Worm (Caenorhabditis elegans): Measurements from ENCODE around the gene cdh-12.

- no peak for TF ChIP-seq snpc-4 (GFP tag; optimal IDR thresholded peaks at IDR 0.05)
- TF ChIP-seq snpc-4 (tag; optimal IDR thresholded peaks at IDR 0.05) = no peak
- TF ChIP-seq ama-1 (optimal IDR thresholded peaks at IDR 0.05) = no peak
- TF ChIP-seq ama-1 (GFP tag; optimal IDR thresholded peaks at IDR 0.05) = no peak
- no peak for TF ChIP-seq nhr-90 (tag; optimal IDR thresholded peaks at IDR 0.05)
- TF ChIP-seq lin-40 (tag; optimal IDR thresholded peaks at IDR 0.05) = no peak
- TF ChIP-seq attf-6 (GFP tag; IDR thresholded peaks at IDR 0.05) = no peak
- no peak for TF ChIP-seq pha-4 (tag; optimal IDR thresholded peaks at IDR 0.05)
- TF ChIP-seq tlf-1 (GFP tag; optimal IDR thresholded peaks at IDR 0.05) = no peak
- no peak for TF ChIP-seq zfh-2 (GFP tag; conservative IDR thresholded peaks at IDR 0.05)
- TF ChIP-seq dpl-1 (GFP tag; optimal IDR thresholded peaks at IDR 0.05) = no peak
These were observed 71.7 kb downstream of the cdh-12 start for ce11 chrIII:1223319-1224093.
